Worm (Caenorhabditis elegans): ENCODE results near the gene C18E9.8.
A peak's percentile ranks its signal among the peaks of the same experiment; 100 is the strongest.

C18E9.8 gene

DNA sequence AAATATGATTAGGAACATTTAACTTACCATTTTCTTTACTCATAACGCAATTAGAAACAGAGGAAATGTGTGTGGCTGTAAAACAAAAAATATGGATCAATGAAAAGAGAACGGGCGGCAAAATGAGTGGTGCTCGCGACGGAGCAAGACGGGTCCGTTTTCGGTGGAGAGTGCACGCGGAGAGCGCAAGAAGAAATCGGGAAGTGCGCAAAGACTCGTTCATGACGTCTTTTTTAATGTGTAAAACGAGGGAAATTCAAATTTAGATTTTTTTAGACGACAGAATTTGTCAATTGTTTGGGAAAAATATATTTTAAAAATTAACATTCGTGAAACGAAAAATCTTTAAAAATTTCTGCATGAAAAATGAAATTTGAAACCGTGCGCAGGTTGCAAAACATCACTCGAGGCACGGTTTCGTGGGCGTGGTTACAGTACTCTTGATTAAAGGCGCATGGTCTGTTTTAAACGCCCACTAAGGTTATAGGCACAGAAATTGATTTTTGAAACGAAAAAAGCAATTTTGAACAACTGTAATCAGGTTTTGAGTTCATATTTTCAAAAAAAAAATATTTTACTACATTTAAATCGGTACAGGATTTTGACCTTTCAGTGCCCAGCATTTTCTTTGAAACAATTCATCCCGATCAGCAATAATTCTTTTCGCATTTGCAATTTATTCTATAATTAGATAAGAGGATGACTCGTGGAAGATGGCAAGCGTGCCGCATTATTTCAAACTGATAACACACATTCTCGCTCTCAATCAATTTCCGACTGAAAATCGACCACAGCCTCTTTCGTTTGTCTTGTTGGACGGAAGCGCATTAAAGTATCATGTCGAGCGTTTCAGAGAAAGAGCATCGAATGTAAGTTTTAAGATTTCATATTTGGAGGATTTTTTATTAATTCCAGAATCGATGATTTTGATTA is 18.3 kb downstream of the C18E9.8 start, which contains the start of the genes szy-20 and C18E9.5 (continued):
- TF ChIP-seq lin-15B (tag; optimal IDR thresholded peaks at IDR 0.05) (peak; percentile 72), mep-1 (tag; optimal IDR thresholded peaks at IDR 0.05) (peak; percentile 90), fkh-10 (GFP tag; optimal IDR thresholded peaks at IDR 0.05) (peak; percentile 46), unc-86 (tag; optimal IDR thresholded peaks at IDR 0.05) (peak; percentile 87), fos-1 (tag; optimal IDR thresholded peaks at IDR 0.05) (peak; percentile 74), fkh-4 (tag; optimal IDR thresholded peaks at IDR 0.05; ENCODE audit: borderline replicate concordance) (peak; percentile 60), nhr-11 (tag; optimal IDR thresholded peaks at IDR 0.05) (peak; percentile 61), pax-3 (tag; optimal IDR thresholded peaks at IDR 0.05) (peak; percentile 66), nhr-77 (tag; optimal IDR thresholded peaks at IDR 0.05) (peak; percentile 54), hpl-2 (GFP tag; optimal IDR thresholded peaks at IDR 0.05) (peak; percentile 20), lir-3 (tag; optimal IDR thresholded peaks at IDR 0.05; ENCODE audit: poor library complexity) (peak; percentile 36), unc-130 (tag; optimal IDR thresholded peaks at IDR 0.05) (peak; percentile 17), blmp-1 (tag; optimal IDR thresholded peaks at IDR 0.05) (peak; percentile 23), jun-1 (tag; optimal IDR thresholded peaks at IDR 0.05) (peak; percentile 84), ceh-8 (GFP tag; optimal IDR thresholded peaks at IDR 0.05) (peak; percentile 72), ztf-4 (tag; optimal IDR thresholded peaks at IDR 0.05) (peak; percentile 14), ztf-11 (tag; optimal IDR thresholded peaks at IDR 0.05) (peak in 1 of 2 experiments; percentile 68), grh-1 (GFP tag; IDR thresholded peaks at IDR 0.05) (peak; percentile 63), C16A3.4 (tag; optimal IDR thresholded peaks at IDR 0.05) (peak; percentile 73), ceh-90 (tag; optimal IDR thresholded peaks at IDR 0.05) (peak; percentile 38), ceh-63 (GFP tag; optimal IDR thresholded peaks at IDR 0.05) (no peak), hlh-17 (GFP tag; optimal IDR thresholded peaks at IDR 0.05; ENCODE audit: borderline replicate concordance) (no peak), irx-1 (tag; optimal IDR thresholded peaks at IDR 0.05) (peak; percentile 83), C04F5.9 (tag; optimal IDR thresholded peaks at IDR 0.05) (peak; percentile 75), tlp-1 (tag; optimal IDR thresholded peaks at IDR 0.05) (no peak), Y116A8C.19 (tag; optimal IDR thresholded peaks at IDR 0.05; ENCODE audit: borderline replicate concordance) (no peak), dsc-1 (tag; optimal IDR thresholded peaks at IDR 0.05) (peak; percentile 92), ets-5 (GFP tag; IDR thresholded peaks at IDR 0.05) (no peak), lsy-2 (tag; optimal IDR thresholded peaks at IDR 0.05) (peak; percentile 91), egl-13 (tag; optimal IDR thresholded peaks at IDR 0.05) (peak; percentile 71), lin-14 (GFP tag; optimal IDR thresholded peaks at IDR 0.05) (peak; percentile 90), sup-37 (GFP tag; optimal IDR thresholded peaks at IDR 0.05) (peak; percentile 62), efl-3 (GFP tag; optimal IDR thresholded peaks at IDR 0.05) (no peak), mef-2 (tag; optimal IDR thresholded peaks at IDR 0.05) (no peak), nhr-47 (tag; optimal IDR thresholded peaks at IDR 0.05) (peak; percentile 93), unc-30 (tag; optimal IDR thresholded peaks at IDR 0.05) (no peak), fkh-8 (tag; optimal IDR thresholded peaks at IDR 0.05) (peak; percentile 80), nhr-12 (tag; optimal IDR thresholded peaks at IDR 0.05) (no peak), nhr-71 (tag; optimal IDR thresholded peaks at IDR 0.05) (peak; percentile 93), alr-1 (tag; optimal IDR thresholded peaks at IDR 0.05; ENCODE audit: borderline replicate concordance) (no peak), swsn-7 (tag; optimal IDR thresholded peaks at IDR 0.05) (peak; percentile 90), nhr-20 (tag; optimal IDR thresholded peaks at IDR 0.05) (peak; percentile 87), dpl-1 (GFP tag; optimal IDR thresholded peaks at IDR 0.05) (peak; percentile 97 to 98 (median 98)), F16B12.6 (tag; optimal IDR thresholded peaks at IDR 0.05) (peak; percentile 70), snu-23 (GFP tag; optimal IDR thresholded peaks at IDR 0.05) (peak; percentile 89), xbp-1 (tag; optimal IDR thresholded peaks at IDR 0.05) (peak; percentile 84), snpc-4 (tag; optimal IDR thresholded peaks at IDR 0.05) (peak; percentile 78), zag-1 (tag; optimal IDR thresholded peaks at IDR 0.05) (peak; percentile 21), nhr-85 (tag) (peak; percentile 88), ces-1 (GFP tag; optimal IDR thresholded peaks at IDR 0.05) (no peak), C34B4.2 (tag; optimal IDR thresholded peaks at IDR 0.05) (no peak)

Measured in whole organism, L1 larva.